Fruit fly (Drosophila melanogaster): ENCODE data around the gene CG14042.

CG14042 gene

dm6 chr2L:5037402-5037860 is at the start of gene CG14042, which contains the start of gene SP555 (continued):
- TF ChIP-seq E2f1 (GFP tag; IDR thresholded peaks at IDR 0.05) (no peak), sd (tag; optimal IDR thresholded peaks at IDR 0.05) (peak; percentile 27), CG7745 (tag; optimal IDR thresholded peaks at IDR 0.05) (no peak), z (GFP tag; IDR thresholded peaks at IDR 0.05) (0 out of 3 replicates have a peak, but pooled peaks have one; percentile 23), CG10462 (GFP tag; optimal IDR thresholded peaks at IDR 0.05) (no peak), Doc2 (GFP tag; IDR thresholded peaks at IDR 0.05) (no peak), seq (GFP tag; IDR thresholded peaks at IDR 0.05) (peak; percentile 93), ranshi (GFP tag; IDR thresholded peaks at IDR 0.05) (no peak), Ptx1 (GFP tag; IDR thresholded peaks at IDR 0.05) (no peak), crol (GFP tag; IDR thresholded peaks at IDR 0.05) (peak; percentile 92), ATbp (GFP tag; optimal IDR thresholded peaks at IDR 0.05) (no peak), toy (GFP tag; IDR thresholded peaks at IDR 0.05) (no peak), CG12942 (GFP tag; optimal IDR thresholded peaks at IDR 0.05) (no peak), Hand (GFP tag; optimal IDR thresholded peaks at IDR 0.05) (peak; percentile 19), dm (GFP tag; optimal IDR thresholded peaks at IDR 0.05) (no peak), abd-A (tag; optimal IDR thresholded peaks at IDR 0.05) (peak; percentile 86), CG9876 (GFP tag; optimal IDR thresholded peaks at IDR 0.05) (no peak), Poxn (GFP tag; IDR thresholded peaks at IDR 0.05) (no peak), pzg (GFP tag; optimal IDR thresholded peaks at IDR 0.05) (peak; percentile 20), CG12155 (GFP tag; optimal IDR thresholded peaks at IDR 0.05) (no peak), zfh1 (GFP tag; IDR thresholded peaks at IDR 0.05) (no peak), CG30020 (tag; optimal IDR thresholded peaks at IDR 0.05) (no peak), CG6854 (GFP tag; optimal IDR thresholded peaks at IDR 0.05) (peak; percentile 14)

- TF ChIP-seq CG12769 (tag; optimal IDR thresholded peaks at IDR 0.05) (peak; percentile 66), lbe (GFP tag; optimal IDR thresholded peaks at IDR 0.05) (no peak), YL-1 (GFP tag; optimal IDR thresholded peaks at IDR 0.05) (no peak), CG10654 (GFP tag; optimal IDR thresholded peaks at IDR 0.05) (no peak), Dip2 (GFP tag; IDR thresholded peaks at IDR 0.05) (no peak), CG17385 (GFP tag; optimal IDR thresholded peaks at IDR 0.05) (peak; percentile 34), CG12299 (tag; optimal IDR thresholded peaks at IDR 0.05) (no peak), chif (GFP tag; optimal IDR thresholded peaks at IDR 0.05) (no peak), sisA (GFP tag; IDR thresholded peaks at IDR 0.05) (no peak), Med (GFP tag) (peak; percentile 73), CG2889 (GFP tag; IDR thresholded peaks at IDR 0.05) (no peak), CG15011 (GFP tag; optimal IDR thresholded peaks at IDR 0.05) (no peak), Pdp1 (GFP tag; optimal IDR thresholded peaks at IDR 0.05) (peak in 1 of 2 experiments; percentile 95), crol (GFP tag; IDR thresholded peaks at IDR 0.05) (no peak), onecut (GFP tag; IDR thresholded peaks at IDR 0.05) (no peak), Nf-YA (GFP tag; IDR thresholded peaks at IDR 0.05) (no peak), tin (GFP tag; optimal IDR thresholded peaks at IDR 0.05) (no peak), lilli (GFP tag; optimal IDR thresholded peaks at IDR 0.05) (no peak), Mrtf (GFP tag; IDR thresholded peaks at IDR 0.05) (no peak), twi (tag; optimal IDR thresholded peaks at IDR 0.05) (no peak), CG15479 (GFP tag; optimal IDR thresholded peaks at IDR 0.05) (peak; percentile 35), Abd-B (GFP tag; optimal IDR thresholded peaks at IDR 0.05) (no peak), CG10543 (GFP tag; optimal IDR thresholded peaks at IDR 0.05) (peak; percentile 33), Scr (GFP tag; IDR thresholded peaks at IDR 0.05; ENCODE audit: partially characterized antibody) (peak; percentile 22; the same call in 1 of the 2 replicates), Dfd (GFP tag; optimal IDR thresholded peaks at IDR 0.05) (no peak), CG1792 (GFP tag; optimal IDR thresholded peaks at IDR 0.05) (no peak), gcm2 (GFP tag; optimal IDR thresholded peaks at IDR 0.05) (no peak), CG14860 (GFP tag; IDR thresholded peaks at IDR 0.05; ENCODE audit: partially characterized antibody) (no peak)
These were observed 42.3 kb upstream of the CG14042 start for dm6 chr2L:4995010-4995836.
